Worm (Caenorhabditis elegans) whole organism, L3 larva: ENCODE data around the gene C05B5.1.

Experiments used
- R02D3.7 ChIP-seq: fragments of 150-350 bp; optimal IDR thresholded peaks from 2 replicates; lab custom pipeline; 2014; ENCODE audit warnings: missing biosample characterization, missing genetic modification characterization
- ZK546.5 ChIP-seq: sonication (generic microtip); optimal IDR thresholded peaks from 2 replicates; lab custom pipeline; 2017; ENCODE audit warnings: missing biosample characterization, missing genetic modification characterization
- aly-2 ChIP-seq: fragments of 150-350 bp; optimal IDR thresholded peaks from 2 replicates; lab custom pipeline; 2014; ENCODE audit warnings: missing biosample characterization, missing genetic modification characterization
- ama-1 ChIP-seq: fragments of 150-350 bp; optimal IDR thresholded peaks from 2 replicates; lab custom pipeline; 2018
- ceh-16 ChIP-seq: sonication (generic microtip); optimal IDR thresholded peaks from 2 replicates; lab custom pipeline; 2017; ENCODE audit warnings: missing biosample characterization, missing genetic modification characterization
- ceh-28 ChIP-seq: fragments of 150-350 bp; optimal IDR thresholded peaks from 2 replicates; lab custom pipeline; 2014; ENCODE audit warnings: missing biosample characterization, missing genetic modification reagents, missing genetic modification characterization
- ceh-9 ChIP-seq: sonication (generic microtip); optimal IDR thresholded peaks from 2 replicates; lab custom pipeline; 2018; ENCODE audit warnings: missing biosample characterization, missing genetic modification characterization
- egl-5 ChIP-seq: fragments of 150-350 bp; optimal IDR thresholded peaks from 2 replicates; lab custom pipeline; 2017; ENCODE audit warnings: missing biosample characterization, missing genetic modification reagents, missing genetic modification characterization, inconsistent platforms
- elt-1 ChIP-seq: fragments of 150-350 bp; optimal IDR thresholded peaks from 2 replicates; lab custom pipeline; 2014; ENCODE audit warnings: missing biosample characterization, missing genetic modification characterization
- elt-2 ChIP-seq: sonication (generic microtip); optimal IDR thresholded peaks from 2 replicates; lab custom pipeline; 2016; ENCODE audit warnings: missing genetic modification reagents, mild to moderate bottlenecking, missing genetic modification characterization, missing compliant biosample characterization
- elt-3 ChIP-seq, 3 experiments: fragments of 150-350 bp in 1 of 3; sonication (generic microtip) in 2 of 3; optimal IDR thresholded peaks; 2 replicates in 2 of 3; 4 replicates in 1 of 3; lab custom pipeline; 2014 to 2017; ENCODE audit warnings: missing biosample characterization in 3 of 3, missing genetic modification characterization in 3 of 3
- fkh-10 ChIP-seq: sonication (generic microtip); optimal IDR thresholded peaks from 2 replicates; lab custom pipeline; 2017; ENCODE audit warnings: missing biosample characterization, missing genetic modification reagents, missing genetic modification characterization
- fkh-2 ChIP-seq: fragments of 150-350 bp; optimal IDR thresholded peaks from 2 replicates; lab custom pipeline; 2014; ENCODE audit warnings: missing biosample characterization, missing genetic modification reagents, missing genetic modification characterization
- fos-1 ChIP-seq: fragments of 150-350 bp; optimal IDR thresholded peaks from 2 replicates; lab custom pipeline; 2014; ENCODE audit warnings: missing biosample characterization, missing genetic modification characterization
- hmg-11 ChIP-seq: sonication (generic microtip); optimal IDR thresholded peaks from 2 replicates; lab custom pipeline; 2016; ENCODE audit warnings: missing genetic modification characterization, missing compliant biosample characterization
- jun-1 ChIP-seq: fragments of 150-350 bp; optimal IDR thresholded peaks from 2 replicates; lab custom pipeline; 2014; ENCODE audit warnings: missing biosample characterization, missing genetic modification reagents, missing genetic modification characterization
- lsy-12 ChIP-seq: sonication (generic microtip); optimal IDR thresholded peaks from 2 replicates; lab custom pipeline; 2016; ENCODE audit warnings: mild to moderate bottlenecking, missing genetic modification characterization, missing compliant biosample characterization
- mdl-1 ChIP-seq: fragments of 150-350 bp; optimal IDR thresholded peaks from 2 replicates; lab custom pipeline; 2014; ENCODE audit warnings: missing biosample characterization, missing genetic modification characterization
- mml-1 ChIP-seq: fragments of 150-350 bp; sonication (generic microtip); optimal IDR thresholded peaks from 3 replicates; lab custom pipeline; 2014; ENCODE audit warnings: missing biosample characterization, missing genetic modification characterization
- nfya-1 ChIP-seq: sonication (generic microtip); optimal IDR thresholded peaks from 2 replicates; lab custom pipeline; 2017; ENCODE audit warnings: missing genetic modification characterization, mild to moderate bottlenecking, missing compliant biosample characterization, antibody characterized with exemption, moderate library complexity; ENCODE audit not compliant: insufficient read depth
- nhr-11 ChIP-seq: fragments of 150-350 bp; optimal IDR thresholded peaks from 2 replicates; lab custom pipeline; 2014; ENCODE audit warnings: missing biosample characterization, missing genetic modification characterization
- nhr-12 ChIP-seq: fragments of 150-350 bp; optimal IDR thresholded peaks from 2 replicates; lab custom pipeline; 2014; ENCODE audit warnings: missing biosample characterization, missing genetic modification characterization
- nhr-23 ChIP-seq: fragments of 150-350 bp; optimal IDR thresholded peaks from 2 replicates; lab custom pipeline; 2014; ENCODE audit warnings: missing biosample characterization, missing genetic modification reagents, missing genetic modification characterization
- nhr-237 ChIP-seq: fragments of 150-350 bp; optimal IDR thresholded peaks from 2 replicates; lab custom pipeline; 2014; ENCODE audit warnings: missing biosample characterization, missing genetic modification characterization
- nhr-25 ChIP-seq: sonication (generic microtip); optimal IDR thresholded peaks from 2 replicates; lab custom pipeline; 2017; ENCODE audit warnings: missing biosample characterization, missing genetic modification characterization
- nhr-43 ChIP-seq: sonication (generic microtip); optimal IDR thresholded peaks from 2 replicates; lab custom pipeline; 2016; ENCODE audit warnings: mild to moderate bottlenecking, missing genetic modification characterization, missing compliant biosample characterization; ENCODE audit not compliant: poor library complexity, severe bottlenecking
- nhr-67 ChIP-seq: fragments of 150-350 bp; optimal IDR thresholded peaks from 2 replicates; lab custom pipeline; 2014; ENCODE audit warnings: missing biosample characterization, missing genetic modification characterization
- nhr-77 ChIP-seq: fragments of 150-350 bp; optimal IDR thresholded peaks from 2 replicates; lab custom pipeline; 2014; ENCODE audit warnings: missing biosample characterization, missing genetic modification characterization
- pha-4 ChIP-seq: fragments of 150-350 bp; optimal IDR thresholded peaks from 2 replicates; lab custom pipeline; 2014; ENCODE audit warnings: missing biosample characterization, missing genetic modification reagents, missing genetic modification characterization
- pqm-1 ChIP-seq: fragments of 150-350 bp; optimal IDR thresholded peaks from 2 replicates; lab custom pipeline; 2017; ENCODE audit warnings: missing biosample characterization, missing genetic modification characterization, inconsistent platforms
- snpc-4 ChIP-seq: fragments of 150-350 bp; optimal IDR thresholded peaks from 2 replicates; lab custom pipeline; 2014; ENCODE audit warnings: missing biosample characterization, missing genetic modification characterization
- tbx-2 ChIP-seq: sonication (generic microtip); optimal IDR thresholded peaks from 2 replicates; lab custom pipeline; 2016; ENCODE audit warnings: mild to moderate bottlenecking, missing genetic modification characterization, missing compliant biosample characterization
- unc-39 ChIP-seq: sonication (generic microtip); optimal IDR thresholded peaks from 4 replicates; lab custom pipeline; 2017; ENCODE audit warnings: missing biosample characterization, missing genetic modification characterization
- unc-62 ChIP-seq: fragments of 150-350 bp; sonication (generic microtip); optimal IDR thresholded peaks from 4 replicates; lab custom pipeline; 2014; ENCODE audit warnings: missing biosample characterization, missing genetic modification reagents, missing genetic modification characterization
- zag-1 ChIP-seq: fragments of 150-350 bp; optimal IDR thresholded peaks from 2 replicates; lab custom pipeline; 2014; ENCODE audit warnings: missing biosample characterization, missing genetic modification characterization
- ztf-11 ChIP-seq: fragments of 150-350 bp; optimal IDR thresholded peaks from 2 replicates; lab custom pipeline; 2014; ENCODE audit warnings: missing biosample characterization, missing genetic modification characterization

Gene C05B5.1

ce11 chrIII:9972192-9972811 lies 15.9 kb downstream of the C05B5.1 start:
- peak; percentile 59 for TF ChIP-seq fkh-10
- no peak for TF ChIP-seq nhr-43 (tag; lab: Kevin White, UChicago)
- no peak for TF ChIP-seq pqm-1 (tag; lab: Kevin White, UChicago)
- no peak for TF ChIP-seq nhr-11 (tag; lab: Kevin White, UChicago)
- TF ChIP-seq ceh-16 (tag; lab: Kevin White, UChicago) = no peak
- TF ChIP-seq, all 47 proteins: peak for 1

ce11 chrIII:9969371-9969770 lies 18.9 kb downstream of the C05B5.1 start:
- TF ChIP-seq fkh-10 (no peak), mml-1 (tag; lab: Kevin White, UChicago) (no peak), ceh-9 (tag; lab: Kevin White, UChicago) (no peak), ama-1 (no peak), nhr-25 (tag; lab: Kevin White, UChicago) (no peak), ceh-28 (tag; lab: Kevin White, UChicago) (no peak), snpc-4 (tag; lab: Kevin White, UChicago) (no peak), mdl-1 (tag; lab: Kevin White, UChicago) (no peak), pha-4 (no peak), elt-1 (tag; lab: Kevin White, UChicago) (no peak), lsy-12 (tag; lab: Kevin White, UChicago) (no peak), ztf-11 (tag; lab: Kevin White, UChicago) (no peak), unc-62 (no peak), nfya-1 (tag; lab: Kevin White, UChicago) (no peak), ceh-16 (tag; lab: Kevin White, UChicago) (no peak), elt-2 (no peak), egl-5 (tag; lab: Kevin White, UChicago) (no peak), zag-1 (no peak)

- TF ChIP-seq pqm-1 (tag; lab: Kevin White, UChicago) (no peak), nhr-77 (tag; lab: Kevin White, UChicago) (no peak), nhr-12 (tag; lab: Kevin White, UChicago) (no peak), R02D3.7 (tag; lab: Kevin White, UChicago) (no peak), fkh-2 (tag; lab: Kevin White, UChicago) (no peak), tbx-2 (tag; lab: Kevin White, UChicago) (no peak), elt-1 (tag; lab: Kevin White, UChicago) (no peak), nhr-67 (tag; lab: Kevin White, UChicago) (no peak)
These were observed 22.8 kb downstream of the C05B5.1 start for ce11 chrIII:9965444-9965843.

ce11 chrIII:9964416-9964815 lies 23.8 kb downstream of the C05B5.1 start:
- TF ChIP-seq R02D3.7 (tag; lab: Kevin White, UChicago) = no peak
- no peak for TF ChIP-seq ZK546.5 (tag; lab: Kevin White, UChicago)
- no peak for TF ChIP-seq nhr-12 (tag; lab: Kevin White, UChicago)
- no peak for TF ChIP-seq pha-4
- TF ChIP-seq ceh-16 (tag; lab: Kevin White, UChicago) = no peak
- no peak for TF ChIP-seq jun-1 (tag; lab: Kevin White, UChicago)
- no peak for TF ChIP-seq fos-1 (tag; lab: Kevin White, UChicago)
- no peak for TF ChIP-seq nhr-11 (tag; lab: Kevin White, UChicago)
- no peak for TF ChIP-seq nhr-23 (tag; lab: Kevin White, UChicago)
- TF ChIP-seq elt-1 (tag; lab: Kevin White, UChicago) = no peak
- no peak for TF ChIP-seq nhr-25 (tag; lab: Kevin White, UChicago)
- TF ChIP-seq aly-2 (tag; lab: Kevin White, UChicago) = no peak
- no peak for TF ChIP-seq zag-1
- no peak for TF ChIP-seq nhr-237 (tag; lab: Kevin White, UChicago)
- TF ChIP-seq elt-3 (tag; optimal IDR thresholded peaks at IDR 0.05; lab: Kevin White, UChicago) = no peak
- no peak for TF ChIP-seq mml-1 (tag; lab: Kevin White, UChicago)
- no peak for TF ChIP-seq unc-39 (tag; lab: Kevin White, UChicago)
- TF ChIP-seq unc-62 = no peak
- no peak for TF ChIP-seq hmg-11 (tag; lab: Kevin White, UChicago)
- TF ChIP-seq pqm-1 (tag; lab: Kevin White, UChicago) = no peak
